Worm (Caenorhabditis elegans) whole organism, young adult: ENCODE measurements around the gene srh-98.

Experiments used
- B0019.2 ChIP-seq: fragments of 200-800 bp; sonication (Bioruptor generic); conservative IDR thresholded peaks from 2 replicates; pipeline ENCODE4 v1.3.6; 2022; ENCODE audit warnings: missing genetic modification reagents, missing genetic modification characterization, missing compliant biosample characterization
- C17E4.6 ChIP-seq: fragments of 200-800 bp; sonication (Bioruptor generic); IDR thresholded peaks from 2 replicates; pipeline ENCODE4 v1.3.6; 2022; ENCODE audit warnings: missing genetic modification reagents, missing genetic modification characterization, missing compliant biosample characterization
- D2030.7 ChIP-seq: fragments of 200-800 bp; sonication (Bioruptor generic); IDR thresholded peaks from 2 replicates; pipeline ENCODE4 v1.3.6; 2022; ENCODE audit warnings: missing genetic modification reagents, missing genetic modification characterization, missing compliant biosample characterization
- F33H1.4 ChIP-seq: fragments of 200-800 bp; sonication (Bioruptor generic); IDR thresholded peaks from 2 replicates; pipeline ENCODE4 v1.3.6; 2022; ENCODE audit warnings: missing genetic modification reagents, missing genetic modification characterization, missing compliant biosample characterization
- F39B2.1 ChIP-seq: fragments of 200-800 bp; sonication (Bioruptor generic); IDR thresholded peaks from 2 replicates; pipeline ENCODE4 v1.3.6; 2022; ENCODE audit warnings: missing genetic modification reagents, missing genetic modification characterization, missing compliant biosample characterization
- F57C9.4 ChIP-seq: sonication (generic microtip); optimal IDR thresholded peaks from 2 replicates; lab custom pipeline; 2017; ENCODE audit warnings: mild to moderate bottlenecking, missing genetic modification characterization, missing compliant biosample characterization
- K11D2.4 ChIP-seq: fragments of 200-800 bp; sonication (Bioruptor generic); IDR thresholded peaks from 2 replicates; pipeline ENCODE4 v1.3.6; 2022; ENCODE audit warnings: missing genetic modification reagents, missing genetic modification characterization, missing compliant biosample characterization
- T26A5.8 ChIP-seq: sonication (generic microtip); optimal IDR thresholded peaks from 2 replicates; lab custom pipeline; 2016; ENCODE audit warnings: missing genetic modification characterization, missing compliant biosample characterization
- Y53F4B.3 ChIP-seq: fragments of 200-800 bp; sonication (Bioruptor generic); IDR thresholded peaks from 2 replicates; pipeline ENCODE4 v1.3.6; 2022; ENCODE audit warnings: missing genetic modification reagents, missing genetic modification characterization, missing compliant biosample characterization
- Y53G8AR.9 ChIP-seq: fragments of 200-800 bp; sonication (Bioruptor generic); conservative IDR thresholded peaks from 2 replicates; pipeline ENCODE4 v1.3.6; 2022; ENCODE audit warnings: missing genetic modification reagents, missing genetic modification characterization, missing compliant biosample characterization
- Y56A3A.18 ChIP-seq: fragments of 200-800 bp; sonication (Bioruptor generic); IDR thresholded peaks from 2 replicates; pipeline ENCODE4 v1.3.6; 2022; ENCODE audit warnings: missing genetic modification reagents, missing genetic modification characterization, missing compliant biosample characterization
- Y67H2A.10 ChIP-seq: fragments of 200-800 bp; sonication (Bioruptor generic); conservative IDR thresholded peaks from 2 replicates; pipeline ENCODE4 v1.3.6; 2022; ENCODE audit warnings: missing genetic modification reagents, missing genetic modification characterization, missing compliant biosample characterization
- ZK185.1 ChIP-seq: sonication (generic microtip); optimal IDR thresholded peaks from 2 replicates; lab custom pipeline; 2016; ENCODE audit warnings: mild to moderate bottlenecking, missing genetic modification characterization, missing compliant biosample characterization; ENCODE audit not compliant: poor library complexity, severe bottlenecking
- akir-1 ChIP-seq: fragments of 200-800 bp; sonication (Bioruptor generic); optimal IDR thresholded peaks from 2 replicates; lab custom pipeline; 2018; ENCODE audit warnings: mild to moderate bottlenecking, missing genetic modification characterization, moderate library complexity, missing compliant biosample characterization
- aptf-2 ChIP-seq: fragments of 200-800 bp; sonication (Bioruptor generic); conservative IDR thresholded peaks from 2 replicates; pipeline ENCODE4 v1.3.6; 2022; ENCODE audit warnings: missing genetic modification reagents, missing genetic modification characterization, missing compliant biosample characterization
- atf-7 ChIP-seq: sonication (generic microtip); optimal IDR thresholded peaks from 2 replicates; lab custom pipeline; 2017; ENCODE audit warnings: mild to moderate bottlenecking, missing genetic modification characterization, missing compliant biosample characterization
- ccch-3 ChIP-seq: fragments of 200-800 bp; sonication (Bioruptor generic); optimal IDR thresholded peaks from 2 replicates; lab custom pipeline; 2018; ENCODE audit warnings: mild to moderate bottlenecking, missing genetic modification characterization, missing compliant biosample characterization
- cebp-2 ChIP-seq: fragments of 200-800 bp; sonication (Bioruptor generic); IDR thresholded peaks from 2 replicates; pipeline ENCODE4 v1.3.6; 2022; ENCODE audit warnings: missing genetic modification characterization, missing compliant biosample characterization
- ceh-27 ChIP-seq: fragments of 200-800 bp; sonication (Bioruptor generic); optimal IDR thresholded peaks from 2 replicates; lab custom pipeline; 2018; ENCODE audit warnings: mild to moderate bottlenecking, missing genetic modification characterization, moderate library complexity, missing compliant biosample characterization
- die-1 ChIP-seq: sonication (generic microtip); optimal IDR thresholded peaks from 2 replicates; lab custom pipeline; 2016; ENCODE audit warnings: missing genotype, mild to moderate bottlenecking, missing genetic modification characterization, missing compliant biosample characterization
- egl-44 ChIP-seq: fragments of 200-800 bp; sonication (Bioruptor generic); IDR thresholded peaks from 2 replicates; pipeline ENCODE4 v1.3.6; 2022; ENCODE audit warnings: missing genetic modification reagents, missing genetic modification characterization, missing compliant biosample characterization
- ets-4 ChIP-seq: fragments of 200-800 bp; sonication (Bioruptor generic); optimal IDR thresholded peaks from 2 replicates; lab custom pipeline; 2018; ENCODE audit warnings: mild to moderate bottlenecking, missing genetic modification characterization, missing compliant biosample characterization
- gei-17 ChIP-seq: fragments of 200-800 bp; sonication (Bioruptor generic); optimal IDR thresholded peaks from 2 replicates; lab custom pipeline; 2018; ENCODE audit warnings: mild to moderate bottlenecking, missing genetic modification characterization, missing compliant biosample characterization
- hlh-12 ChIP-seq: sonication (generic microtip); optimal IDR thresholded peaks from 2 replicates; lab custom pipeline; 2016; ENCODE audit warnings: missing genetic modification characterization, missing compliant biosample characterization
- hmg-1.2 ChIP-seq: fragments of 200-800 bp; sonication (Bioruptor generic); IDR thresholded peaks from 2 replicates; pipeline ENCODE4 v1.3.6; 2022; ENCODE audit warnings: missing genetic modification reagents, missing genetic modification characterization, missing compliant biosample characterization
- lir-1 ChIP-seq: fragments of 200-800 bp; sonication (Bioruptor generic); conservative IDR thresholded peaks from 2 replicates; pipeline ENCODE4 v1.3.6; 2022; ENCODE audit warnings: missing genetic modification reagents, missing genetic modification characterization, missing compliant biosample characterization
- madf-8 ChIP-seq: fragments of 200-800 bp; sonication (Bioruptor generic); conservative IDR thresholded peaks from 2 replicates; pipeline ENCODE4 v1.3.6; 2022; ENCODE audit warnings: missing genetic modification reagents, missing genetic modification characterization, missing compliant biosample characterization
- mel-28 ChIP-seq: sonication (generic microtip); optimal IDR thresholded peaks from 2 replicates; lab custom pipeline; 2016; ENCODE audit warnings: borderline replicate concordance, mild to moderate bottlenecking, missing genetic modification characterization, missing compliant biosample characterization
- mes-4 ChIP-seq: sonication (generic microtip); optimal IDR thresholded peaks from 2 replicates; lab custom pipeline; 2016; ENCODE audit warnings: missing genotype, missing genetic modification characterization, missing compliant biosample characterization
- mxl-1 ChIP-seq: sonication (generic microtip); optimal IDR thresholded peaks from 2 replicates; lab custom pipeline; 2016; ENCODE audit warnings: missing genetic modification characterization, missing compliant biosample characterization
- nhr-27 ChIP-seq: fragments of 200-800 bp; sonication (Bioruptor generic); optimal IDR thresholded peaks from 2 replicates; lab custom pipeline; 2018; ENCODE audit warnings: mild to moderate bottlenecking, missing genetic modification characterization, moderate library complexity, missing compliant biosample characterization
- nhr-80 ChIP-seq: sonication (generic microtip); optimal IDR thresholded peaks from 2 replicates; lab custom pipeline; 2016; ENCODE audit warnings: missing genetic modification characterization, missing compliant biosample characterization
- pbrm-1 ChIP-seq: fragments of 200-800 bp; sonication (Bioruptor generic); IDR thresholded peaks from 2 replicates; pipeline ENCODE4 v1.3.6; 2022; ENCODE audit warnings: missing genetic modification reagents, missing genetic modification characterization, missing compliant biosample characterization
- rpc-1 ChIP-seq, 2 experiments: fragments of 150-350 bp in 1 of 2; sonication (generic microtip) in 1 of 2; optimal IDR thresholded peaks; 2 replicates each; lab custom pipeline; 2014 to 2018; ENCODE audit warnings: missing biosample characterization in 1 of 2, missing genetic modification characterization in 1 of 2, missing genetic modification reagents in 1 of 2, missing genotype in 1 of 2
- snpc-4 ChIP-seq, 5 experiments: fragments of 150-350 bp in 1 of 5; sonication (generic microtip) in 4 of 5; optimal IDR thresholded peaks; 2 replicates each; lab custom pipeline; 2014 to 2018; ENCODE audit warnings: missing genetic modification characterization in 5 of 5, missing biosample characterization in 3 of 5, antibody characterized with exemption in 2 of 5, mild to moderate bottlenecking in 2 of 5, missing compliant biosample characterization in 2 of 5, missing genotype in 2 of 5, moderate library complexity in 2 of 5, missing genetic modification reagents in 1 of 5
- somi-1 ChIP-seq: fragments of 200-800 bp; sonication (Bioruptor generic); optimal IDR thresholded peaks from 2 replicates; lab custom pipeline; 2018; ENCODE audit warnings: mild to moderate bottlenecking, missing genetic modification characterization, missing compliant biosample characterization
- unc-62 ChIP-seq: fragments of 150-350 bp; optimal IDR thresholded peaks from 2 replicates; lab custom pipeline; 2014; ENCODE audit warnings: missing biosample characterization, missing genetic modification reagents, missing genetic modification characterization
- xnd-1 ChIP-seq: sonication (generic microtip); optimal IDR thresholded peaks from 2 replicates; lab custom pipeline; 2016; ENCODE audit warnings: missing genotype, missing genetic modification reagents, missing genetic modification characterization, missing compliant biosample characterization
- ztf-18 ChIP-seq: sonication (generic microtip); optimal IDR thresholded peaks from 2 replicates; lab custom pipeline; 2016; ENCODE audit warnings: missing genotype, mild to moderate bottlenecking, missing genetic modification characterization, missing compliant biosample characterization
- ztf-26 ChIP-seq: sonication (generic microtip); optimal IDR thresholded peaks from 2 replicates; lab custom pipeline; 2017; ENCODE audit warnings: missing genetic modification characterization, missing compliant biosample characterization

srh-98 gene

DNA sequence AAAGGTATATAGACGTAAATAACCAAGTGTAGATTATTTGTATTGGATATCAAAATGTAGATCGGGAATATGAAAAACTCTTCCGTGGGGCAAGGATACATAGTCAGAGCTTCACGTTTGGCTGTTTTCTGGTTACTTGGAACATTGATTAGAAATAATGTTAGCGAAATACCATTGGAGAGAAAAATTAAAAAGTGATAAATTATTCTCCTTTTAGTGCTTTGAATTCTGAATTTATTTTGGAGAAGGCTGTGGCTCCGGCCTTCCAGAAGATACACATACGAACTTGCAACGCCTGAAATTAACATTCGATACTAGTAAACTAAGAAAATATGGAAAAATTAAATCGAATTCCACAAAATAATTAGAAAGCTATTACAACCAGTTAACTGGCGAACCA, at the start of gene srh-98:
srh-98 (minus strand) TSS at position 101 of the 400 bp plus-strand sequence.
- TF ChIP-seq ets-4 (GFP tag; lab: Kevin White, UChicago) = no peak
- no peak for TF ChIP-seq T26A5.8
- no peak for TF ChIP-seq D2030.7 (GFP tag; lab: Robert Waterston, UW)
- no peak for TF ChIP-seq pbrm-1
- no peak for TF ChIP-seq mes-4 (tag; lab: Kevin White, UChicago)
- no peak for TF ChIP-seq F39B2.1 (GFP tag; lab: Robert Waterston, UW)
- no peak for TF ChIP-seq C17E4.6 (GFP tag; lab: Robert Waterston, UW)
- no peak for TF ChIP-seq gei-17 (GFP tag; lab: Kevin White, UChicago)
- TF ChIP-seq Y53F4B.3 (GFP tag; lab: Robert Waterston, UW) = no peak
- no peak for TF ChIP-seq lir-1 (GFP tag; lab: Robert Waterston, UW)
- TF ChIP-seq hlh-12 (tag; lab: Kevin White, UChicago) = no peak
- TF ChIP-seq nhr-27 (tag; lab: Kevin White, UChicago) = no peak
- no peak for TF ChIP-seq hmg-1.2 (GFP tag; lab: Robert Waterston, UW)
- no peak for TF ChIP-seq ztf-26
- no peak for TF ChIP-seq die-1 (tag; lab: Kevin White, UChicago)
- no peak for TF ChIP-seq cebp-2 (GFP tag; lab: Robert Waterston, UW)
- TF ChIP-seq atf-7 (tag; lab: Kevin White, UChicago) = no peak
- no peak for TF ChIP-seq rpc-1 (optimal IDR thresholded peaks at IDR 0.05; lab: Kevin White, UChicago)
- no peak for TF ChIP-seq rpc-1 (tag; optimal IDR thresholded peaks at IDR 0.05; lab: Kevin White, UChicago)
- no peak for TF ChIP-seq mel-28

DNA sequence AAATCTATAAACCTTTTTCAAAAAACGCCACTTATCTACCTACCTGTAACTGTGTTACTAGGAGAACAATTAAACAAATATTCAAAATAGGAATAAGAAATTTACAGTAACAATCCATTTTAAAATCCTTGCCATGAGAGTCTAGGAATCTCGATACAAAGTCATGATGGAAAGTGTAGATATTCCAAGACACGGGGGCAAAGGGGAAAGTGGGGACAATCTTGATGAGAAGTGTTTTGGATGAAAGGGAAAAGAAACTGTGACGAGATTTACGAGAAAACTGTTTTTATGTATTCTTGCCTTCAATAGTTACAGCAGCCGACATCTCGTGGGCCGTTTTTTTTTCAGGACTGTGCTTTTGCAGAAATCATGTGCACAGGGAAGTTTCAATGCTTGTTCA, 46.6 kb upstream of the srh-98 start, which contains the start of gene F28G4.2:
F28G4.2 (minus strand) TSS at position 175 of the 400 bp plus-strand sequence.
- TF ChIP-seq Y53G8AR.9 (no peak), somi-1 (no peak), C17E4.6 (GFP tag; lab: Robert Waterston, UW) (no peak), xnd-1 (tag; lab: Kevin White, UChicago) (no peak), aptf-2 (GFP tag; lab: Robert Waterston, UW) (no peak), ZK185.1 (no peak), F57C9.4 (tag; lab: Kevin White, UChicago) (no peak), ztf-18 (tag; lab: Kevin White, UChicago) (no peak), mxl-1 (tag; lab: Kevin White, UChicago) (no peak), madf-8 (no peak), akir-1 (no peak), ccch-3 (GFP tag; lab: Kevin White, UChicago) (no peak), nhr-27 (tag; lab: Kevin White, UChicago) (no peak)

DNA sequence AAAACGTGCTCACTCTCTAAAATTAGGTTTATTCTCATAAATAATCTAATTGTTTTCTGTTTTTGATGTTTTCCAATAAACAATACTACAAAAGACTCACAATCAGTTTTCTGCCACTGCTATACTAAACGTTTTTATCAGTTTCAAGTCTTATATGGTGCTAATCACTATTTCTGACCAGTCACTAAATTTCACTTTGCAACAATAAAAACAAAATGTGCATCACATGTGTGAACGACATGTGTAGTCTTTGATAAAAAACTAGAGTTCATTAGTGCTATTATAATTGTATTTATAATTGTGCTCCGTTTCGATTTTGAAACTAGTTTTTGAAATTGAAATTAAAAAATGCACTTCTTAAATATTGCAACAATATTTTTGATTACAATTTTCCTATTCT, 42.4 kb upstream of the srh-98 start, which contains the start of gene cyp-37B1:
cyp-37B1 (plus strand) TSS at position 199 of the 400 bp plus-strand sequence.
- TF ChIP-seq egl-44 (no peak), Y67H2A.10 (no peak), K11D2.4 (GFP tag; lab: Robert Waterston, UW) (no peak), Y56A3A.18 (GFP tag; lab: Robert Waterston, UW) (no peak), ceh-27 (no peak), unc-62 (GFP tag; lab: Kevin White, UChicago) (peak; percentile 23), snpc-4 (GFP tag; optimal IDR thresholded peaks at IDR 0.05; lab: Kevin White, UChicago) (no peak), snpc-4 (tag; optimal IDR thresholded peaks at IDR 0.05; lab: Kevin White, UChicago) (peak in 1 of 4 experiments; percentile 17), F33H1.4 (GFP tag; lab: Robert Waterston, UW) (no peak), nhr-27 (tag; lab: Kevin White, UChicago) (no peak), nhr-80 (tag; lab: Kevin White, UChicago) (peak; percentile 80), B0019.2 (GFP tag; lab: Robert Waterston, UW) (no peak)
